Fruit fly (Drosophila melanogaster) Kc167 (cell line): ENCODE results near the gene CG33767.

ENCODE experiments used
- Sin3A ChIP-seq: fragments of >200 bp; optimal IDR thresholded peaks from 2 replicates; lab custom pipeline; 2018; ENCODE audit warnings: missing external identifiers
- insv ChIP-seq: fragments of >200 bp; optimal IDR thresholded peaks from 3 replicates; lab custom pipeline; 2018; ENCODE audit warnings: missing external identifiers
- psq ChIP-seq: fragments of >200 bp; optimal IDR thresholded peaks from 2 replicates; lab custom pipeline; 2017; ENCODE audit warnings: missing external identifiers
- ttk ChIP-seq: sonication (Bioruptor generic); optimal IDR thresholded peaks from 2 replicates; lab custom pipeline; 2017; ENCODE audit warnings: missing external identifiers

- TF ChIP-seq Sin3A (lab: Kevin White, UChicago) (no peak), psq (lab: Kevin White, UChicago) (no peak), insv (lab: Kevin White, UChicago) (no peak), ttk (lab: Kevin White, UChicago) (no peak)
Measured at dm6 chr3L:22645327-22645726, 780 bp upstream of the CG33767 start, which contains the start of gene CG33766.
